Worm (Caenorhabditis elegans): Measurements from ENCODE around the gene F28A10.13.

F28A10.13 gene

DNA sequence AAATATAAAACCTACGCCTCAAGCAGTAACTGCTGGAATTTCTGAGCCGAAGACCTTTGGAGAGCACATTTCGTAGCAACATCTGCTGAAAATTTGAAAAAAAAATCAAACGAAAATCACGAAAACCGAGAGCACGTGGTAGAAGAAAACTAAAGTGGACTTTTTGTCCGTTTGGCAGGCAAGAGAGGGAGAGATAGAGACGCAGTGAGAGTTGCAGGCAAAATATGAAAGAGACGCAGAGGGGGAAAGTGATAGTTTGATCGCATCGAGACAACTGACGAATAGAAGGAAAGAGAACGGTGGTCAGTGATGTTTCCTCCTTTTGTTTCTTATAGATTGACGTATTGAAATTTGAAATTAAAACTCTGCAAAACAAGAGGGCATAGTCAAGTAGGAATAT lies at the start of gene F28A10.13, which contains the start of gene acdh-9:
Gene F28A10.13, plus strand, starts transcription at position 294 of the 400 bp plus-strand sequence.
Gene acdh-9, minus strand, starts transcription at position 85 of the 400 bp plus-strand sequence.
- TF ChIP-seq aha-1 (tag; optimal IDR thresholded peaks at IDR 0.05), result no peak
- no peak for TF ChIP-seq zip-4 (GFP tag; optimal IDR thresholded peaks at IDR 0.05)
- no peak for TF ChIP-seq irx-1 (tag; optimal IDR thresholded peaks at IDR 0.05)
- peak; percentile 75 for TF ChIP-seq rnt-1 (tag; optimal IDR thresholded peaks at IDR 0.05)
- TF ChIP-seq lin-15B (tag; optimal IDR thresholded peaks at IDR 0.05), result no peak
- no peak for TF ChIP-seq hlh-4 (tag; optimal IDR thresholded peaks at IDR 0.05)
- TF ChIP-seq lir-3 (tag; optimal IDR thresholded peaks at IDR 0.05; ENCODE audit: poor library complexity), result peak; percentile 6
- TF ChIP-seq ceh-90 (tag; optimal IDR thresholded peaks at IDR 0.05), result no peak
- TF ChIP-seq hpl-2 (GFP tag; optimal IDR thresholded peaks at IDR 0.05), result no peak
- peak; percentile 25 for TF ChIP-seq elt-2 (tag; optimal IDR thresholded peaks at IDR 0.05)
- TF ChIP-seq lin-35 (GFP tag; optimal IDR thresholded peaks at IDR 0.05), result peak; percentile 13 to 75
- TF ChIP-seq ceh-63 (GFP tag; optimal IDR thresholded peaks at IDR 0.05), result no peak
- no peak for TF ChIP-seq zag-1 (tag; optimal IDR thresholded peaks at IDR 0.05)
- no peak for TF ChIP-seq nhr-84 (tag; optimal IDR thresholded peaks at IDR 0.05)
- TF ChIP-seq hlh-17 (GFP tag; optimal IDR thresholded peaks at IDR 0.05; ENCODE audit: borderline replicate concordance), result no peak
- TF ChIP-seq lin-14 (GFP tag; optimal IDR thresholded peaks at IDR 0.05), result peak; percentile 84
- TF ChIP-seq fkh-8 (tag; optimal IDR thresholded peaks at IDR 0.05), result no peak
- no peak for TF ChIP-seq F16B12.6 (tag; optimal IDR thresholded peaks at IDR 0.05)
- TF ChIP-seq tbx-2 (tag; optimal IDR thresholded peaks at IDR 0.05), result peak; percentile 28
- no peak for TF ChIP-seq alr-1 (tag; optimal IDR thresholded peaks at IDR 0.05; ENCODE audit: borderline replicate concordance)
- peak; percentile 4 for TF ChIP-seq C16A3.4 (tag; optimal IDR thresholded peaks at IDR 0.05)
- no peak for TF ChIP-seq ztf-11 (tag; optimal IDR thresholded peaks at IDR 0.05)
- TF ChIP-seq dsc-1 (tag; optimal IDR thresholded peaks at IDR 0.05), result no peak
- TF ChIP-seq nhr-47 (tag; optimal IDR thresholded peaks at IDR 0.05), result peak; percentile 16
- TF ChIP-seq nhr-19 (GFP tag; conservative IDR thresholded peaks at IDR 0.05), result peak; percentile 51
- TF ChIP-seq nhr-77 (tag; optimal IDR thresholded peaks at IDR 0.05), result no peak
- no peak for TF ChIP-seq unc-62 (GFP tag; optimal IDR thresholded peaks at IDR 0.05)
- TF ChIP-seq dpl-1 (GFP tag; optimal IDR thresholded peaks at IDR 0.05), result peak; percentile 21 to 35 (median 29)
- TF ChIP-seq elt-3 (tag; optimal IDR thresholded peaks at IDR 0.05), result peak in 1 of 6 experiments; percentile 5
- TF ChIP-seq fkh-4 (tag; optimal IDR thresholded peaks at IDR 0.05; ENCODE audit: borderline replicate concordance), result no peak
- TF ChIP-seq efl-1 (optimal IDR thresholded peaks at IDR 0.05), result peak; percentile 52 to 59
- peak in 1 of 2 experiments; percentile 40 for TF ChIP-seq efl-1 (GFP tag; optimal IDR thresholded peaks at IDR 0.05 in 1 of 2)
- no peak for TF ChIP-seq nhr-237 (tag; optimal IDR thresholded peaks at IDR 0.05)
- no peak for TF ChIP-seq unc-98 (GFP tag; IDR thresholded peaks at IDR 0.05)
- no peak for TF ChIP-seq Y116A8C.19 (tag; optimal IDR thresholded peaks at IDR 0.05; ENCODE audit: borderline replicate concordance)
- TF ChIP-seq ama-1 (optimal IDR thresholded peaks at IDR 0.05), result no peak
- no peak for TF ChIP-seq sox-4 (tag; optimal IDR thresholded peaks at IDR 0.05)
- TF ChIP-seq sptf-1 (tag; optimal IDR thresholded peaks at IDR 0.05), result no peak
- TF ChIP-seq unc-86 (tag; optimal IDR thresholded peaks at IDR 0.05), result no peak
- TF ChIP-seq blmp-1 (tag; optimal IDR thresholded peaks at IDR 0.05), result peak; percentile 59
- TF ChIP-seq jun-1 (tag; optimal IDR thresholded peaks at IDR 0.05), result no peak
- no peak for TF ChIP-seq unc-30 (tag; optimal IDR thresholded peaks at IDR 0.05)
- no peak for TF ChIP-seq lin-39 (tag; optimal IDR thresholded peaks at IDR 0.05)
- TF ChIP-seq aly-2 (tag; optimal IDR thresholded peaks at IDR 0.05), result no peak
- no peak for TF ChIP-seq pqm-1 (tag; optimal IDR thresholded peaks at IDR 0.05)
- TF ChIP-seq mep-1 (tag; optimal IDR thresholded peaks at IDR 0.05), result peak; percentile 53
- TF ChIP-seq nhr-85 (tag), result peak; percentile 72
- no peak for TF ChIP-seq pax-3 (tag; optimal IDR thresholded peaks at IDR 0.05)
- no peak for TF ChIP-seq fkh-10 (GFP tag; optimal IDR thresholded peaks at IDR 0.05)
- TF ChIP-seq skn-1 (tag; optimal IDR thresholded peaks at IDR 0.05), result no peak
- TF ChIP-seq ceh-88 (GFP tag; IDR thresholded peaks at IDR 0.05), result no peak
- peak; percentile 87 for TF ChIP-seq nhr-71 (tag; optimal IDR thresholded peaks at IDR 0.05)
- peak; percentile 13 for TF ChIP-seq ztf-4 (tag; optimal IDR thresholded peaks at IDR 0.05)
- TF ChIP-seq C34B4.2 (tag; optimal IDR thresholded peaks at IDR 0.05), result no peak

All from whole organism, L1 larva.